Fruit fly (Drosophila melanogaster) whole organism, embryonic: Measurements from ENCODE around the gene ATPsynCF6L.

Experiments used
- CG10147 ChIP-seq: fragments of 200-800 bp; sonication (Bioruptor generic); optimal IDR thresholded peaks from 2 replicates; lab custom pipeline; 2019; ENCODE audit warnings: missing biosample characterization, mild to moderate bottlenecking, missing genetic modification characterization, moderate library complexity
- CG14050 ChIP-seq: fragments of 200-800 bp; sonication (Bioruptor generic); IDR thresholded peaks from 3 replicates; pipeline ENCODE4 v1.3.6; 2022; ENCODE audit warnings: missing biosample characterization, missing genetic modification characterization
- CG14710 ChIP-seq: fragments of 200-800 bp; sonication (Bioruptor generic); optimal IDR thresholded peaks from 3 replicates; lab custom pipeline; 2019; ENCODE audit warnings: missing biosample characterization, mild to moderate bottlenecking, missing genetic modification characterization, moderate library complexity
- CG15601 ChIP-seq: fragments of 200-800 bp; sonication (Bioruptor generic); optimal IDR thresholded peaks from 3 replicates; lab custom pipeline; 2019; ENCODE audit warnings: missing biosample characterization, mild to moderate bottlenecking, missing genetic modification characterization, moderate library complexity
- CG1602 ChIP-seq: fragments of 200-800 bp; sonication (Bioruptor generic); optimal IDR thresholded peaks from 3 replicates; lab custom pipeline; 2016; ENCODE audit warnings: missing biosample characterization, missing genetic modification characterization
- CG17328 ChIP-seq: fragments of 200-800 bp; sonication (Bioruptor generic); IDR thresholded peaks from 2 replicates; pipeline ENCODE4 v1.3.6; 2022; ENCODE audit warnings: missing biosample characterization, missing genetic modification characterization
- CG17829 ChIP-seq: fragments of 200-800 bp; optimal IDR thresholded peaks from 2 replicates; lab custom pipeline; 2019; ENCODE audit warnings: missing biosample characterization, mild to moderate bottlenecking, missing genetic modification characterization, moderate library complexity
- CG18262 ChIP-seq: fragments of 200-800 bp; optimal IDR thresholded peaks from 3 replicates; lab custom pipeline; 2019; ENCODE audit warnings: missing biosample characterization, mild to moderate bottlenecking, missing genetic modification characterization, moderate library complexity
- CG2202 ChIP-seq: fragments of 200-800 bp; sonication (Bioruptor generic); optimal IDR thresholded peaks from 2 replicates; lab custom pipeline; 2018; ENCODE audit warnings: missing biosample characterization, mild to moderate bottlenecking, missing genetic modification characterization
- CG2678 ChIP-seq: fragments of 200-800 bp; sonication (Bioruptor generic); optimal IDR thresholded peaks from 3 replicates; lab custom pipeline; 2019; ENCODE audit warnings: missing biosample characterization, mild to moderate bottlenecking, missing genetic modification characterization, moderate library complexity
- CG30020 ChIP-seq: fragments of 200-800 bp; optimal IDR thresholded peaks from 2 replicates; lab custom pipeline; 2019; ENCODE audit warnings: missing biosample characterization, mild to moderate bottlenecking, missing genetic modification characterization, moderate library complexity
- CG33557 ChIP-seq: fragments of 200-800 bp; sonication (Bioruptor generic); optimal IDR thresholded peaks from 2 replicates; lab custom pipeline; 2019; ENCODE audit warnings: missing biosample characterization, mild to moderate bottlenecking, missing genetic modification characterization, moderate library complexity
- CG34376 ChIP-seq: fragments of 200-800 bp; sonication (Bioruptor generic); optimal IDR thresholded peaks from 2 replicates; lab custom pipeline; 2018; ENCODE audit warnings: missing biosample characterization, mild to moderate bottlenecking, missing genetic modification characterization
- CG34422 ChIP-seq: fragments of 200-800 bp; sonication (Bioruptor generic); IDR thresholded peaks from 3 replicates; pipeline ENCODE4 v1.3.6; 2022; ENCODE audit warnings: missing biosample characterization, missing genetic modification characterization
- CG4424 ChIP-seq: fragments of 200-800 bp; sonication (Bioruptor generic); optimal IDR thresholded peaks from 3 replicates; lab custom pipeline; 2016; ENCODE audit warnings: missing biosample characterization, missing genetic modification characterization
- CG7839 ChIP-seq: fragments of 200-800 bp; sonication (Bioruptor generic); optimal IDR thresholded peaks from 3 replicates; lab custom pipeline; 2018; ENCODE audit warnings: missing biosample characterization, mild to moderate bottlenecking, missing genetic modification characterization, moderate library complexity
- CG8388 ChIP-seq: fragments of 200-800 bp; sonication (Bioruptor generic); optimal IDR thresholded peaks from 2 replicates; lab custom pipeline; 2019; ENCODE audit warnings: missing biosample characterization, mild to moderate bottlenecking, missing genetic modification characterization, moderate library complexity
- CG8765 ChIP-seq: fragments of 200-800 bp; sonication (Bioruptor generic); IDR thresholded peaks from 2 replicates; pipeline ENCODE4 v1.3.6; 2022; ENCODE audit warnings: missing biosample characterization, missing genetic modification characterization
- CG9817 ChIP-seq: fragments of 200-800 bp; sonication (Bioruptor generic); optimal IDR thresholded peaks from 2 replicates; lab custom pipeline; 2018; ENCODE audit warnings: missing biosample characterization, mild to moderate bottlenecking, missing genetic modification characterization, moderate library complexity
- Chrac-16 ChIP-seq: fragments of 200-800 bp; sonication (Bioruptor generic); optimal IDR thresholded peaks from 3 replicates; lab custom pipeline; 2016; ENCODE audit warnings: missing biosample characterization, missing genetic modification characterization
- CoRest ChIP-seq: fragments of 200-800 bp; sonication (Bioruptor generic); optimal IDR thresholded peaks from 3 replicates; lab custom pipeline; 2018; ENCODE audit warnings: missing biosample characterization, mild to moderate bottlenecking, missing genetic modification characterization, moderate library complexity
- E2f1 ChIP-seq: fragments of 200-800 bp; sonication (Bioruptor generic); IDR thresholded peaks from 2 replicates; pipeline ENCODE4 v1.3.6; 2022; ENCODE audit warnings: missing biosample characterization, missing genetic modification characterization
- Hmr ChIP-seq: fragments of 200-800 bp; sonication (Bioruptor generic); optimal IDR thresholded peaks from 3 replicates; lab custom pipeline; 2017; ENCODE audit warnings: mild to moderate bottlenecking, missing biosample characterization, missing genetic modification reagents, missing genetic modification characterization
- Hr3 ChIP-seq: fragments of 200-800 bp; sonication (Bioruptor generic); optimal IDR thresholded peaks from 3 replicates; lab custom pipeline; 2016; ENCODE audit warnings: missing biosample characterization, missing genetic modification characterization
- MTF-1 ChIP-seq: fragments of 200-800 bp; sonication (Bioruptor generic); optimal IDR thresholded peaks from 2 replicates; lab custom pipeline; 2018; ENCODE audit warnings: missing biosample characterization, mild to moderate bottlenecking, missing genetic modification characterization, borderline replicate concordance
- Ptx1 ChIP-seq: fragments of 200-800 bp; sonication (Bioruptor generic); IDR thresholded peaks from 2 replicates; pipeline ENCODE4 v1.3.6; 2022; ENCODE audit warnings: missing biosample characterization, missing genetic modification characterization
- Xrp1 ChIP-seq: fragments of 200-800 bp; sonication (Bioruptor generic); IDR thresholded peaks from 2 replicates; pipeline ENCODE4 v1.3.6; 2022; ENCODE audit warnings: missing biosample characterization, missing genetic modification characterization
- abd-A ChIP-seq: fragments of 200-800 bp; sonication (Bioruptor generic); optimal IDR thresholded peaks from 3 replicates; lab custom pipeline; 2019; ENCODE audit warnings: missing biosample characterization, mild to moderate bottlenecking, missing genetic modification characterization, moderate library complexity
- ac ChIP-seq: fragments of 200-800 bp; sonication (Bioruptor generic); optimal IDR thresholded peaks from 3 replicates; lab custom pipeline; 2017; ENCODE audit warnings: missing biosample characterization, mild to moderate bottlenecking, missing genetic modification characterization
- bsh ChIP-seq, 2 experiments: fragments of 200-800 bp; sonication (Bioruptor generic); optimal IDR thresholded peaks; 2 replicates each; lab custom pipeline; 2017 to 2018; ENCODE audit warnings: mild to moderate bottlenecking in 2 of 2, missing biosample characterization in 2 of 2, missing genetic modification characterization in 2 of 2, moderate library complexity in 1 of 2
- cas ChIP-seq: fragments of 200-800 bp; sonication (Bioruptor generic); IDR thresholded peaks from 2 replicates; pipeline ENCODE4 v1.3.6; 2022; ENCODE audit warnings: missing biosample characterization, missing genetic modification characterization
- chm ChIP-seq: fragments of 200-800 bp; sonication (Bioruptor generic); IDR thresholded peaks from 2 replicates; pipeline ENCODE4 v1.3.6; 2022; ENCODE audit warnings: missing biosample characterization, missing genetic modification characterization
- ci ChIP-seq: fragments of 200-800 bp; sonication (Bioruptor generic); IDR thresholded peaks from 3 replicates; pipeline ENCODE4 v1.3.6; 2022; ENCODE audit warnings: missing biosample characterization, missing genetic modification characterization
- dimm ChIP-seq: fragments of 200-800 bp; sonication (Bioruptor generic); IDR thresholded peaks from 2 replicates; pipeline ENCODE4 v1.3.6; 2022; ENCODE audit warnings: missing biosample characterization, missing genetic modification characterization
- dysf ChIP-seq: fragments of 200-800 bp; sonication (Bioruptor generic); IDR thresholded peaks from 3 replicates; pipeline ENCODE4 v1.3.6; 2022; ENCODE audit warnings: missing biosample characterization, missing genetic modification characterization
- en ChIP-seq: fragments of 200-800 bp; sonication (Bioruptor generic); optimal IDR thresholded peaks from 2 replicates; lab custom pipeline; 2016; ENCODE audit warnings: missing biosample characterization, missing genetic modification characterization
- fd64A ChIP-seq: fragments of 200-800 bp; sonication (Bioruptor generic); optimal IDR thresholded peaks from 3 replicates; lab custom pipeline; 2018; ENCODE audit warnings: missing biosample characterization, mild to moderate bottlenecking, missing genetic modification characterization
- gcm ChIP-seq: fragments of 200-800 bp; sonication (Bioruptor generic); optimal IDR thresholded peaks from 2 replicates; lab custom pipeline; 2019; ENCODE audit warnings: missing biosample characterization, mild to moderate bottlenecking, missing genetic modification characterization, moderate library complexity
- gem ChIP-seq: fragments of 200-800 bp; sonication (Bioruptor generic); optimal IDR thresholded peaks from 2 replicates; lab custom pipeline; 2019; ENCODE audit warnings: missing biosample characterization, mild to moderate bottlenecking, missing genetic modification characterization, moderate library complexity
- grau ChIP-seq: fragments of 200-800 bp; optimal IDR thresholded peaks from 3 replicates; lab custom pipeline; 2019; ENCODE audit warnings: missing biosample characterization, mild to moderate bottlenecking, missing genetic modification characterization, moderate library complexity
- gsb-n ChIP-seq: fragments of 200-800 bp; sonication (Bioruptor generic); optimal IDR thresholded peaks from 3 replicates; lab custom pipeline; 2018; ENCODE audit warnings: missing biosample characterization, mild to moderate bottlenecking, missing genetic modification characterization
- mam ChIP-seq: fragments of 200-800 bp; sonication (Bioruptor generic); optimal IDR thresholded peaks from 3 replicates; lab custom pipeline; 2016; ENCODE audit warnings: missing biosample characterization, missing genetic modification characterization
- nmo ChIP-seq: fragments of 200-800 bp; sonication (Bioruptor generic); optimal IDR thresholded peaks from 2 replicates; lab custom pipeline; 2018; ENCODE audit warnings: missing biosample characterization, mild to moderate bottlenecking, missing genetic modification characterization, moderate library complexity
- sc ChIP-seq, 3 experiments: fragments of >200 bp in 2 of 3; fragments of 200-800 bp in 1 of 3; sonication (Bioruptor generic) in 1 of 3; optimal IDR thresholded peaks; 2 replicates in 2 of 3; 3 replicates in 1 of 3; lab custom pipeline; 2017; ENCODE audit warnings: mild to moderate bottlenecking in 1 of 3, missing biosample characterization in 1 of 3, missing genetic modification characterization in 1 of 3, missing genetic modification reagents in 1 of 3
- trem ChIP-seq: fragments of 200-800 bp; optimal IDR thresholded peaks from 3 replicates; lab custom pipeline; 2019; ENCODE audit warnings: missing biosample characterization, mild to moderate bottlenecking, missing genetic modification characterization, moderate library complexity
- ttk ChIP-seq: fragments of 200-800 bp; sonication (Bioruptor generic); IDR thresholded peaks from 2 replicates; pipeline ENCODE4 v2.1.2; 2022; ENCODE audit warnings: missing biosample characterization, missing genetic modification characterization
- zf30C ChIP-seq: fragments of 200-800 bp; sonication (Bioruptor generic); optimal IDR thresholded peaks from 3 replicates; lab custom pipeline; 2018; ENCODE audit warnings: missing biosample characterization, mild to moderate bottlenecking, missing genetic modification characterization
- zfh1 ChIP-seq: fragments of 200-800 bp; sonication (Bioruptor generic); IDR thresholded peaks from 3 replicates; pipeline ENCODE4 v1.3.6; 2022; ENCODE audit warnings: missing biosample characterization, missing genetic modification characterization

ATPsynCF6L gene

dm6 chr3L:5012033-5012432 is at the start of gene ATPsynCF6L:
TSS of gene ATPsynCF6L (minus strand) at chr3L:5012133.
- TF ChIP-seq CG34422 (GFP tag; lab: Robert Waterston, UW): no peak

- TF ChIP-seq CG1602 (GFP tag; lab: Kevin White, UChicago) (peak; percentile 31), CG34376 (GFP tag; lab: Kevin White, UChicago) (no peak), E2f1 (GFP tag; lab: Robert Waterston, UW) (no peak), zfh1 (GFP tag; lab: Robert Waterston, UW) (0 out of 3 replicates have a peak, but pooled peaks have one; percentile 42), dysf (GFP tag; lab: Robert Waterston, UW) (no peak), Hmr (no peak), CG30020 (tag; lab: Kevin White, UChicago) (no peak), Hr3 (GFP tag; lab: Kevin White, UChicago) (peak; percentile 20), CG9817 (tag; lab: Kevin White, UChicago) (no peak), cas (no peak), CG14710 (tag; lab: Kevin White, UChicago) (peak; percentile 46), Xrp1 (peak; percentile 70), bsh (GFP tag; optimal IDR thresholded peaks at IDR 0.05; lab: Kevin White, UChicago) (peak in 1 of 2 experiments; percentile 68), CG18262 (tag; lab: Kevin White, UChicago) (peak; percentile 52), gsb-n (tag; lab: Kevin White, UChicago) (peak; percentile 31), CG17829 (peak; percentile 19), CG8388 (GFP tag; lab: Kevin White, UChicago) (peak; percentile 36), CoRest (peak; percentile 39), nmo (GFP tag; lab: Kevin White, UChicago) (peak; percentile 66), CG8765 (GFP tag; lab: Robert Waterston, UW) (0 out of 2 replicates have a peak, but pooled peaks have one; percentile 28), zf30C (peak; percentile 68), CG33557 (GFP tag; lab: Kevin White, UChicago) (peak; percentile 51), trem (tag; lab: Kevin White, UChicago) (peak; percentile 0), en (GFP tag; lab: Kevin White, UChicago) (no peak), MTF-1 (GFP tag; lab: Kevin White, UChicago) (no peak), mam (GFP tag; lab: Kevin White, UChicago) (no peak), chm (peak; percentile 29; the same call in 1 of the 2 replicates), CG14050 (GFP tag; lab: Robert Waterston, UW) (no peak), CG7839 (tag; lab: Kevin White, UChicago) (peak; percentile 26), CG2202 (tag; lab: Kevin White, UChicago) (peak; percentile 26), grau (peak; percentile 45), Chrac-16 (GFP tag; lab: Kevin White, UChicago) (peak; percentile 37), CG4424 (GFP tag; lab: Kevin White, UChicago) (peak; percentile 26), ci (GFP tag; lab: Robert Waterston, UW) (0 out of 3 replicates have a peak, but pooled peaks have one; percentile 20), CG15601 (peak; percentile 23), gcm (GFP tag; lab: Kevin White, UChicago) (no peak), CG2678 (tag; lab: Kevin White, UChicago) (peak; percentile 8), abd-A (tag; lab: Kevin White, UChicago) (no peak), CG17328 (GFP tag; lab: Robert Waterston, UW) (peak; percentile 41; the same call in 1 of the 2 replicates), ttk (GFP tag; lab: Robert Waterston, UW) (no peak), dimm (no peak), Ptx1 (GFP tag; lab: Robert Waterston, UW) (0 out of 2 replicates have a peak, but pooled peaks have one; percentile 14), gem (tag; lab: Kevin White, UChicago) (peak; percentile 70), fd64A (no peak), CG10147 (GFP tag; lab: Kevin White, UChicago) (no peak), sc (optimal IDR thresholded peaks at IDR 0.05; lab: Kevin White, UChicago) (no peak), sc (GFP tag; optimal IDR thresholded peaks at IDR 0.05; lab: Kevin White, UChicago) (peak; percentile 24), ac (GFP tag; lab: Kevin White, UChicago) (no peak)
Measured at dm6 chr3L:5017521-5017920, 5.6 kb upstream of the ATPsynCF6L start.
